Worm (Caenorhabditis elegans) whole organism, L4 larva: ENCODE data around the gene hbl-1.

Experiments used
- Y75B8A.6 ChIP-seq: fragments of 200-800 bp; sonication (Bioruptor generic); IDR thresholded peaks from 2 replicates; pipeline ENCODE4 v1.3.6; 2022; ENCODE audit warnings: missing genetic modification reagents, missing genetic modification characterization, missing compliant biosample characterization
- ZK546.5 ChIP-seq, 2 experiments: sonication (generic microtip); optimal IDR thresholded peaks; 2 replicates each; lab custom pipeline; 2017; ENCODE audit warnings: missing biosample characterization in 2 of 2, missing genetic modification characterization in 2 of 2
- ceh-28 ChIP-seq: fragments of 150-350 bp; optimal IDR thresholded peaks from 2 replicates; lab custom pipeline; 2014; ENCODE audit warnings: missing biosample characterization, missing genetic modification reagents, missing genetic modification characterization
- egl-43 ChIP-seq: fragments of 200-800 bp; sonication (Bioruptor generic); IDR thresholded peaks from 2 replicates; pipeline ENCODE4 v1.3.6; 2022; ENCODE audit warnings: missing genetic modification reagents, missing genetic modification characterization, missing compliant biosample characterization
- fkh-10 ChIP-seq: fragments of 150-350 bp; optimal IDR thresholded peaks from 2 replicates; lab custom pipeline; 2014; ENCODE audit warnings: missing biosample characterization, missing genetic modification reagents, missing genetic modification characterization
- jun-1 ChIP-seq: fragments of 150-350 bp; optimal IDR thresholded peaks from 2 replicates; lab custom pipeline; 2014; ENCODE audit warnings: missing biosample characterization, missing genetic modification reagents, missing genetic modification characterization
- lin-39 ChIP-seq: fragments of 150-350 bp; optimal IDR thresholded peaks from 2 replicates; lab custom pipeline; 2014; ENCODE audit warnings: missing biosample characterization, missing genetic modification reagents, missing genetic modification characterization
- nhr-25 ChIP-seq: sonication (generic microtip); optimal IDR thresholded peaks from 2 replicates; lab custom pipeline; 2017; ENCODE audit warnings: missing genetic modification characterization, mild to moderate bottlenecking, missing compliant biosample characterization, antibody characterized with exemption, moderate library complexity, borderline replicate concordance; ENCODE audit not compliant: insufficient read depth
- pha-4 ChIP-seq, 2 experiments: fragments of 150-350 bp in 1 of 2; fragments of 200-800 bp in 1 of 2; sonication (Bioruptor generic) in 1 of 2; IDR thresholded peaks in 1 of 2; optimal IDR thresholded peaks in 1 of 2; 2 replicates each; pipeline versions ENCODE4 v1.3.6 to Lab custom; 2014 to 2022; ENCODE audit warnings: missing genetic modification characterization in 2 of 2, missing genetic modification reagents in 2 of 2, missing biosample characterization in 1 of 2, missing compliant biosample characterization in 1 of 2
- unc-39 ChIP-seq: sonication (generic microtip); optimal IDR thresholded peaks from 2 replicates; lab custom pipeline; 2017; ENCODE audit warnings: missing biosample characterization, missing genetic modification characterization

DNA sequence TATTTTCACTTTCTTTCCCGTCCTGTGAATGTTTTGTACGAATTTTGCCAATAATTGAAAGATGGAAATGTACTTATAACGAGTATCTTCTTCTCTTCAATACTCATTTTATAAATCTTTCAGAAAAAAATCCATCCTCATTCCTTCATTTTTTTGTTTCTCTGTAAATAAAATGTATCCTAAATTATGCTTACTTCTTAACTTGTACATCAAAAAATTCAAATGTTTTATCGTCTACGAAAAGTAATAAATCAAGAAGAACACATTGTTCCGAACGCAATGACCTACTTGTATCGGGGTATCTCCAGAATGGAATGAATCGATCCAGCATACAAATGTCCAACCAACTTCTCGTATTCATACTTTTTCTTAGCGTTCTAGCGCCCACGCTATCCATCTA is 35.7 kb upstream of the hbl-1 start, which contains the start of gene F46G11.6:
- TF ChIP-seq lin-39 = no peak
- no peak for TF ChIP-seq Y75B8A.6 (GFP tag; lab: Robert Waterston, UW)
- no peak for TF ChIP-seq jun-1 (tag; lab: Kevin White, UChicago)
- no peak for TF ChIP-seq ZK546.5 (tag; optimal IDR thresholded peaks at IDR 0.05; lab: Kevin White, UChicago)
- no peak for TF ChIP-seq pha-4 (GFP tag; IDR thresholded peaks at IDR 0.05; lab: Robert Waterston, UW)
- TF ChIP-seq pha-4 (tag; optimal IDR thresholded peaks at IDR 0.05; lab: Kevin White, UChicago) = no peak
- no peak for TF ChIP-seq egl-43
- TF ChIP-seq nhr-25 (tag; lab: Kevin White, UChicago) = no peak
- no peak for TF ChIP-seq unc-39
- TF ChIP-seq ceh-28 (tag; lab: Kevin White, UChicago) = no peak
- no peak for TF ChIP-seq fkh-10 (GFP tag; lab: Kevin White, UChicago)
